Fruit fly (Drosophila melanogaster) whole organism, embryonic: ENCODE measurements around the gene CG9673.

Experiments used
- Asciz ChIP-seq: fragments of 200-800 bp; sonication (Bioruptor generic); optimal IDR thresholded peaks from 2 replicates; lab custom pipeline; 2017; ENCODE audit warnings: missing biosample characterization, mild to moderate bottlenecking, missing genetic modification characterization, missing genetic modification reagents
- CG10654 ChIP-seq: fragments of 200-800 bp; sonication (Bioruptor generic); optimal IDR thresholded peaks from 2 replicates; lab custom pipeline; 2016; ENCODE audit warnings: missing biosample characterization, missing genetic modification characterization
- CG12155 ChIP-seq: fragments of 200-800 bp; sonication (Bioruptor generic); optimal IDR thresholded peaks from 3 replicates; lab custom pipeline; 2016; ENCODE audit warnings: missing biosample characterization, missing genetic modification characterization
- CG12391 ChIP-seq: fragments of 200-800 bp; sonication (Bioruptor generic); optimal IDR thresholded peaks from 3 replicates; lab custom pipeline; 2018; ENCODE audit warnings: missing biosample characterization, mild to moderate bottlenecking, missing genetic modification characterization, moderate library complexity
- CG15696 ChIP-seq: fragments of 200-800 bp; sonication (Bioruptor generic); optimal IDR thresholded peaks from 2 replicates; lab custom pipeline; 2019; ENCODE audit warnings: missing biosample characterization, mild to moderate bottlenecking, missing genetic modification characterization, moderate library complexity
- CG17186 ChIP-seq: fragments of 200-800 bp; sonication (Bioruptor generic); optimal IDR thresholded peaks from 3 replicates; lab custom pipeline; 2017; ENCODE audit warnings: missing biosample characterization, missing genetic modification reagents, missing genetic modification characterization
- CG18262 ChIP-seq: fragments of 200-800 bp; optimal IDR thresholded peaks from 3 replicates; lab custom pipeline; 2019; ENCODE audit warnings: missing biosample characterization, mild to moderate bottlenecking, missing genetic modification characterization, moderate library complexity
- CG2678 ChIP-seq: fragments of 200-800 bp; sonication (Bioruptor generic); optimal IDR thresholded peaks from 3 replicates; lab custom pipeline; 2019; ENCODE audit warnings: missing biosample characterization, mild to moderate bottlenecking, missing genetic modification characterization, moderate library complexity
- CG30403 ChIP-seq: fragments of 200-800 bp; sonication (Bioruptor generic); optimal IDR thresholded peaks from 3 replicates; lab custom pipeline; 2016; ENCODE audit warnings: missing biosample characterization, missing genetic modification characterization
- CG31441 ChIP-seq: fragments of 200-800 bp; sonication (Bioruptor generic); IDR thresholded peaks from 2 replicates; pipeline ENCODE4 v1.3.6; 2022; ENCODE audit warnings: missing biosample characterization, missing genetic modification characterization
- CG33557 ChIP-seq: fragments of 200-800 bp; sonication (Bioruptor generic); optimal IDR thresholded peaks from 2 replicates; lab custom pipeline; 2019; ENCODE audit warnings: missing biosample characterization, mild to moderate bottlenecking, missing genetic modification characterization, moderate library complexity
- CG6175 ChIP-seq: fragments of 200-800 bp; sonication (Bioruptor generic); IDR thresholded peaks from 3 replicates; pipeline ENCODE4 v1.3.6; 2022; ENCODE audit warnings: missing biosample characterization, missing genetic modification characterization
- CG7357 ChIP-seq: fragments of 200-800 bp; sonication (Bioruptor generic); IDR thresholded peaks from 3 replicates; pipeline ENCODE4 v1.3.6; 2022; ENCODE audit warnings: missing biosample characterization, missing genetic modification characterization
- CG7928 ChIP-seq: fragments of 200-800 bp; sonication (Bioruptor generic); optimal IDR thresholded peaks from 2 replicates; lab custom pipeline; 2017; ENCODE audit warnings: missing biosample characterization, mild to moderate bottlenecking, missing genetic modification characterization
- CG9817 ChIP-seq: fragments of 200-800 bp; sonication (Bioruptor generic); optimal IDR thresholded peaks from 2 replicates; lab custom pipeline; 2018; ENCODE audit warnings: missing biosample characterization, mild to moderate bottlenecking, missing genetic modification characterization, moderate library complexity
- Ets65A ChIP-seq: fragments of 200-800 bp; sonication (Bioruptor generic); peaks from one replicate; lab custom pipeline; 2016; ENCODE audit warnings: missing biosample characterization, missing genetic modification characterization
- HLH54F ChIP-seq: fragments of 200-800 bp; sonication (Bioruptor generic); optimal IDR thresholded peaks from 3 replicates; lab custom pipeline; 2016; ENCODE audit warnings: missing biosample characterization, missing genetic modification characterization
- Med ChIP-seq: fragments of 200-800 bp; sonication (Bioruptor generic); peaks from one replicate; lab custom pipeline; 2016; ENCODE audit warnings: missing biosample characterization, missing genetic modification characterization, mild to moderate bottlenecking, inconsistent platforms, moderate library complexity
- Rx ChIP-seq: fragments of 200-800 bp; sonication (Bioruptor generic); IDR thresholded peaks from 2 replicates; pipeline ENCODE4 v1.3.6; 2022; ENCODE audit warnings: missing biosample characterization, missing genetic modification characterization
- Sox102F ChIP-seq: fragments of 200-800 bp; sonication (Bioruptor generic); optimal IDR thresholded peaks from 2 replicates; lab custom pipeline; 2018; ENCODE audit warnings: missing biosample characterization, mild to moderate bottlenecking, missing genetic modification characterization, moderate library complexity
- Xrp1 ChIP-seq: fragments of 200-800 bp; sonication (Bioruptor generic); IDR thresholded peaks from 2 replicates; pipeline ENCODE4 v1.3.6; 2022; ENCODE audit warnings: missing biosample characterization, missing genetic modification characterization
- ab ChIP-seq: fragments of 200-800 bp; sonication (Bioruptor generic); optimal IDR thresholded peaks from 2 replicates; lab custom pipeline; 2016; ENCODE audit warnings: missing biosample characterization, missing genetic modification characterization
- aop ChIP-seq: fragments of 200-800 bp; sonication (Bioruptor generic); IDR thresholded peaks from 2 replicates; pipeline ENCODE4 v1.3.6; 2022; ENCODE audit warnings: missing biosample characterization, missing genetic modification characterization
- cg ChIP-seq: fragments of 200-800 bp; sonication (Bioruptor generic); optimal IDR thresholded peaks from 3 replicates; lab custom pipeline; 2019; ENCODE audit warnings: missing biosample characterization, mild to moderate bottlenecking, missing genetic modification characterization, moderate library complexity
- dati ChIP-seq: fragments of 200-800 bp; sonication (Bioruptor generic); IDR thresholded peaks from 2 replicates; pipeline ENCODE4 v1.3.6; 2022; ENCODE audit warnings: missing biosample characterization, missing genetic modification characterization
- dmrt11E ChIP-seq: fragments of 200-800 bp; sonication (Bioruptor generic); optimal IDR thresholded peaks from 3 replicates; lab custom pipeline; 2018; ENCODE audit warnings: missing biosample characterization, mild to moderate bottlenecking, missing genetic modification characterization, moderate library complexity
- ems ChIP-seq: fragments of 200-800 bp; sonication (Bioruptor generic); optimal IDR thresholded peaks from 3 replicates; lab custom pipeline; 2016; ENCODE audit warnings: missing biosample characterization, missing genetic modification characterization
- exex ChIP-seq: fragments of 200-800 bp; sonication (Bioruptor generic); optimal IDR thresholded peaks from 4 replicates; lab custom pipeline; 2018; ENCODE audit warnings: missing biosample characterization, mild to moderate bottlenecking, missing genetic modification characterization, moderate library complexity
- fd3F ChIP-seq: fragments of 200-800 bp; sonication (Bioruptor generic); optimal IDR thresholded peaks from 2 replicates; lab custom pipeline; 2018; ENCODE audit warnings: missing biosample characterization, mild to moderate bottlenecking, missing genetic modification characterization, moderate library complexity
- fu2 ChIP-seq: fragments of 200-800 bp; sonication (Bioruptor generic); optimal IDR thresholded peaks from 2 replicates; lab custom pipeline; 2016; ENCODE audit warnings: missing biosample characterization, missing genetic modification characterization
- grau ChIP-seq: fragments of 200-800 bp; optimal IDR thresholded peaks from 3 replicates; lab custom pipeline; 2019; ENCODE audit warnings: missing biosample characterization, mild to moderate bottlenecking, missing genetic modification characterization, moderate library complexity
- lbe ChIP-seq: fragments of 200-800 bp; sonication (Bioruptor generic); optimal IDR thresholded peaks from 2 replicates; lab custom pipeline; 2016; ENCODE audit warnings: missing biosample characterization, mild to moderate bottlenecking, missing genetic modification characterization
- mld ChIP-seq: fragments of 200-800 bp; sonication (Bioruptor generic); IDR thresholded peaks from 3 replicates; pipeline ENCODE4 v1.3.6; 2022; ENCODE audit warnings: missing biosample characterization, missing genetic modification characterization; ENCODE audit not compliant: partially characterized antibody
- phol ChIP-seq: fragments of 200-800 bp; sonication (Bioruptor generic); optimal IDR thresholded peaks from 3 replicates; lab custom pipeline; 2018; ENCODE audit warnings: missing biosample characterization, mild to moderate bottlenecking, missing genetic modification characterization, moderate library complexity
- sens ChIP-seq: fragments of 200-800 bp; sonication (Bioruptor generic); peaks from one replicate; lab custom pipeline; 2016; ENCODE audit warnings: missing biosample characterization, missing genetic modification characterization

The CG9673 gene

DNA sequence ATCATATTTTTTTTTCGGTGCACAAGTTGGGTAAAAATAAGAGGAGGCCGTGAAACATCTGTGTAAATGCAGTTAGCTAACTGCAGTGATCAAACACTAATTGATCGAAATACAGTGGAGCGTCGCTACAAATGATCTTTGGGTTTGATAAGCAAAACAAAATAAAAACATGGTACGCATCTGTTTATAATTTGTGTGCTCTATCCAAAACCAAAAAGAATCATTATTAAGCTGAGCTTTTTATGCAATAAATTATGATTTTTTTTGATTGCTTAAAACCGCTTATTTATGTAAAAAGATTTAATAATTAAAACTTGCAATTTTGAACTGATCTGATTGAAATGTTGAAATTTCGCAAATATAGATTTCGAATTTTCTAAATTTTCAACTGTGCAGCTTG is 33.4 kb downstream of the CG9673 start (continued):
- peak; percentile 21; the same call in 1 of the 2 replicates for TF ChIP-seq CG31441 (GFP tag; lab: Robert Waterston, UW)
- TF ChIP-seq lbe (GFP tag; lab: Kevin White, UChicago), result no peak
- TF ChIP-seq Asciz (GFP tag; lab: Kevin White, UChicago), result peak; percentile 10
- peak; percentile 7 for TF ChIP-seq CG2678 (tag; lab: Kevin White, UChicago)
- TF ChIP-seq mld (GFP tag; lab: Robert Waterston, UW), result no peak
- no peak for TF ChIP-seq CG12155 (GFP tag; lab: Kevin White, UChicago)
- peak; percentile 29 for TF ChIP-seq phol (tag; lab: Kevin White, UChicago)
- peak; percentile 69 for TF ChIP-seq grau (tag; lab: Kevin White, UChicago)
- no peak for TF ChIP-seq CG10654 (GFP tag; lab: Kevin White, UChicago)
- no peak for TF ChIP-seq CG30403
- TF ChIP-seq CG18262, result peak; percentile 37
- TF ChIP-seq Rx (GFP tag; lab: Robert Waterston, UW), result no peak
- TF ChIP-seq dati, result no peak
- peak; percentile 28 for TF ChIP-seq CG12391
- no peak for TF ChIP-seq cg (GFP tag; lab: Kevin White, UChicago)
- TF ChIP-seq fd3F, result no peak
- no peak for TF ChIP-seq CG17186 (GFP tag; lab: Kevin White, UChicago)
- peak; percentile 19 for TF ChIP-seq Sox102F (GFP tag; lab: Kevin White, UChicago)
- TF ChIP-seq CG9817 (tag; lab: Kevin White, UChicago), result no peak
- TF ChIP-seq CG7928 (GFP tag; lab: Kevin White, UChicago), result no peak
- no peak for TF ChIP-seq ems (GFP tag; lab: Kevin White, UChicago)

DNA sequence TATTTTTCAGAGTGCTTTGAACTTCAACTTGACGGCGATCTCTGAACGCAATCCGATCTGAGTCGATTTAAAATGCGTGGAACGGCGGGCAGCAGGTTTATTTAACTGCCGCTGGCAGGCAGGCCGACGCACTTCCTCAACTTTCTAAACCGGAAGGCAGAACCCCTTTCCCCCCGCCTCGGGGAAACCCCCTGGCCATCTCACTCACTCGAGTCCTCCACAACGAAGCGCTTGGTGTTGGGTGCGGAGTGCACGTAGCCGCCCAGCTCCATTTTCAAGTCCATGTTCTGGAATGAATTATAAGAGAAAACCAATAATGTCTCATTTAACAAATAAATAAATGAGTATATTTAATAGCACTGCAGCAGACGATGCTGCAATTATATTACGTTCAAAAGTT is 33.8 kb downstream of the CG9673 start:
- TF ChIP-seq aop (GFP tag; lab: Robert Waterston, UW), result peak; percentile 58; the same call in 1 of the 2 replicates
- TF ChIP-seq ab (GFP tag; lab: Kevin White, UChicago), result no peak
- no peak for TF ChIP-seq HLH54F (GFP tag; lab: Kevin White, UChicago)

- TF ChIP-seq Med (GFP tag; lab: Kevin White, UChicago) (peak; percentile 28), Ets65A (peak; percentile 79), CG30403 (no peak), Asciz (GFP tag; lab: Kevin White, UChicago) (no peak), exex (peak; percentile 0), sens (peak; percentile 64)
Observed at dm6 chrX:16664405-16665064, 39.1 kb downstream of the CG9673 start, which contains the start of gene CG15865. TSS of gene CG15865 (minus strand) at chrX:16664455.

DNA sequence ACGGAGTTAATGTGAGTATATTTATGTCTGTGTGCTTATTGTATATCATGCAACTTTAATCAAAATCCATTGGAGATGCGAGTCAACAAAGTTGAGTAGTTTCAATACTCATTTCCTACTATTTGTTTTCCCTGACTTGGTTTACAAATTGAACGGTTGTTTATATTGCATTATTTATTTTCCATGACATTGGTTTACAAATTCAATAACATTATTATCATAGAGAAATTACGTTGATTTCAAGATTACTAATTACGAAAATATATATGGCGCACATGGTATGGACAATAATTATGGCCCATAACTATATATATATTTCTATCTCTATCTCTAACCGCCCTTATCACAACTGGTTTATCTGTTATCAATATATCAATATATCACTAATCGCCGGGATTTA is 43.1 kb downstream of the CG9673 start:
- TF ChIP-seq Xrp1 (GFP tag; lab: Robert Waterston, UW), result 0 out of 2 replicates have a peak, but pooled peaks have one; percentile 8
- no peak for TF ChIP-seq CG6175 (GFP tag; lab: Robert Waterston, UW)
- peak; percentile 53 for TF ChIP-seq CG15696 (tag; lab: Kevin White, UChicago)
- peak; percentile 22 for TF ChIP-seq dmrt11E (tag; lab: Kevin White, UChicago)
- no peak for TF ChIP-seq CG7357
- TF ChIP-seq fu2 (GFP tag; lab: Kevin White, UChicago), result no peak
- TF ChIP-seq sens, result peak; percentile 53
- TF ChIP-seq CG33557 (GFP tag; lab: Kevin White, UChicago), result peak; percentile 5
- TF ChIP-seq, all 482 proteins: peak for 5
